Worm (Caenorhabditis elegans) whole organism, early embryonic: Measurements from ENCODE around the gene sri-43.

ENCODE experiments used
- B0310.2 ChIP-seq: sonication (generic microtip); optimal IDR thresholded peaks from 2 replicates; lab custom pipeline; 2016; ENCODE audit warnings: mild to moderate bottlenecking, missing genetic modification characterization, missing compliant biosample characterization
- ama-1 ChIP-seq: fragments of 150-350 bp; optimal IDR thresholded peaks from 2 replicates; lab custom pipeline; 2014
- sea-1 ChIP-seq: fragments of 200-800 bp; sonication (Bioruptor generic); conservative IDR thresholded peaks from 2 replicates; pipeline ENCODE4 v1.3.6; 2022; ENCODE audit warnings: missing genetic modification characterization, missing compliant biosample characterization

ce11 chrII:3112313-3112712, 32.1 kb downstream of the sri-43 start, which contains the start of gene Y25C1A.2:
- TF ChIP-seq B0310.2 (tag; lab: Kevin White, UChicago) (no peak), sea-1 (GFP tag; lab: Robert Waterston, UW) (no peak), ama-1 (lab: Kevin White, UChicago) (no peak)
